Worm (Caenorhabditis elegans) whole organism, L4/young adult: ENCODE measurements around the gene ced-10.

Experiments used
- W03F9.2 ChIP-seq: fragments of 150-350 bp; optimal IDR thresholded peaks from 2 replicates; lab custom pipeline; 2014; ENCODE audit warnings: missing biosample characterization, missing genetic modification characterization
- dao-5 ChIP-seq: sonication (generic microtip); optimal IDR thresholded peaks from 2 replicates; lab custom pipeline; 2016; ENCODE audit warnings: missing genotype, missing genetic modification characterization, moderate library complexity, missing compliant biosample characterization
- him-1 ChIP-seq: sonication (generic microtip); optimal IDR thresholded peaks from 2 replicates; lab custom pipeline; 2016; ENCODE audit warnings: missing genotype, missing genetic modification reagents, missing genetic modification characterization, missing compliant biosample characterization

Gene ced-10

DNA sequence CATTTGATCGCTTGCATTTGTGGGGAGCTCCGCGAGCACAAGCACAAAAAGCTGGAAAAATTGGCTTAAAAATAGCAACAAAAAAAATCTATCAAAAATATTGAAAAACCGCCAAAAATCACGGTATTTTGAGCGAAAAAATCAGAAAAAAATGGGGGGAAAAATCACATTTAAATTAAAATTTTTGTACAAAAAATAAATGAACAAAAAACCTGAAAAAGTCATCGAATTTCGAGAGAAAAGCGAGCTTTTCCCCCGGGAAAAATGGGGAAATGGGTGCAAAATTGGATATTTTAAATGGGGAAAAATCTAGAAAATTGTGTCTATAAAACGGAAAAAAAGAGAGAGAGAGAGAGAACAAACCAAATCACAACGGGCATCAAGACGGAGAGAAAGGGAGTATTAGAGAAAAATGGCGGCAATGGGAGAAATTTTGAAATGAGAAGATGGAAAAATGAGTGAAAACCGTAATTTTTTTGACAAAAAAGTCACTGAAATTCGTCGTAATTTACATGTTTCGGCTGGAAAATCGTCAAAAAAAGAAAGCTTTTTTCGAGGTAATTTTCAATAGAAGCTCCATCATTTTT lies at the start of gene ced-10:
ced-10 (minus strand) TSS at position 51 of the 587 bp plus-strand sequence.
- no peak for TF ChIP-seq dao-5 (tag; lab: Kevin White, UChicago)
- no peak for TF ChIP-seq him-1 (tag; lab: Kevin White, UChicago)
- no peak for TF ChIP-seq W03F9.2 (tag; lab: Kevin White, UChicago)

- TF ChIP-seq him-1 (tag; lab: Kevin White, UChicago): no peak
- no peak for TF ChIP-seq dao-5 (tag; lab: Kevin White, UChicago)
- TF ChIP-seq W03F9.2 (tag; lab: Kevin White, UChicago): no peak
These were observed 48.0 kb upstream of the ced-10 start, which contains the start of gene osm-9 for ce11 chrIV:3557331-3557730. Gene osm-9 (minus strand): TSS chrIV:3557431.

- TF ChIP-seq him-1 (tag; lab: Kevin White, UChicago): no peak
- TF ChIP-seq dao-5 (tag; lab: Kevin White, UChicago): no peak
- TF ChIP-seq W03F9.2 (tag; lab: Kevin White, UChicago): no peak
These were observed 43.6 kb upstream of the ced-10 start for ce11 chrIV:3552933-3553332.

- no peak for TF ChIP-seq W03F9.2 (tag; lab: Kevin White, UChicago)
- peak; percentile 31 for TF ChIP-seq him-1 (tag; lab: Kevin White, UChicago)
- TF ChIP-seq dao-5 (tag; lab: Kevin White, UChicago): no peak
These were observed 42.6 kb upstream of the ced-10 start for ce11 chrIV:3551777-3552462.

DNA sequence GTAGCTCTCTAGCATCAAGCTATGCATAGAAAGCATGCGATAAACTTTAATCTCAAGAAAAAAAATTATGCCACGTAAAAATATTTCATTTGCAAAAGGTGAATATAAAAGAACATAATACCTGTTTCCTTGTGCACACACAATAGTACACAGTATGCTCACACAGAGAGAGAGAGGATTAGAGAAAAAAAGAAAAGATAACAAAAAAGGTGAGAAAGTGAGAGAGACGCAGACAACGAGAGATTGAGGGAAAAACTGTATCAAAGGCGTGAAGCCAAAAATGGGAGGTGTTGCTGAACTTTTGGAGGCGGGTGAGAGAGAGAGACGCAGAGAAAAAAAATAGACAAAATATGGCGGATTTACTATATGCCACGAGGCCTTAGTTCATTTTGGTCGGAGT lies 39.0 kb upstream of the ced-10 start:
- TF ChIP-seq W03F9.2 (tag; lab: Kevin White, UChicago): no peak
- TF ChIP-seq him-1 (tag; lab: Kevin White, UChicago): no peak
- TF ChIP-seq dao-5 (tag; lab: Kevin White, UChicago): no peak

- TF ChIP-seq him-1 (tag; lab: Kevin White, UChicago) (no peak), dao-5 (tag; lab: Kevin White, UChicago) (no peak), W03F9.2 (tag; lab: Kevin White, UChicago) (no peak)
These were observed 38.2 kb upstream of the ced-10 start, which contains the start of gene nstp-6 for ce11 chrIV:3547500-3547899. Gene nstp-6 (minus strand): TSS chrIV:3547600.

ce11 chrIV:3545060-3545459 lies 35.7 kb upstream of the ced-10 start:
- TF ChIP-seq him-1 (tag; lab: Kevin White, UChicago) (no peak), W03F9.2 (tag; lab: Kevin White, UChicago) (no peak), dao-5 (tag; lab: Kevin White, UChicago) (no peak)

DNA sequence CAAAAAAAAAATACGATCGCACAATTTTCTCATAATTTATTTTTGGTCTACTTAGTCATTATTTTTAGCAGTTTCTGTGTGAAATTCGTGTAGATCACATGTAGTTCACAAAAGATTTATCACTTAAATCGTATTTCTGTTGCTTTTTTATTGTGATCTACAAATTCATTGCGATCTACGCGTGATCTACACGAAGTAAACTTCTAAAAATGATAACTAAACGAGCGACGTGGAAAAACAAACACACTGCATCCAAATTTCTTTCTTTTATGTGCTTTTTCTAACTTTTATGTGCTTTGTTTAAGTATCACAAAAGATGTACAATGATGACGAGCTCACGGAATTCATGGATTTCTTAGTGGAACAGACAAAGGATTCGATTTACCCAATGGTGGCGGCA lies 30.5 kb upstream of the ced-10 start, which contains the start of gene B0212.3:
B0212.3 (plus strand) TSS at position 301 of the 400 bp plus-strand sequence.
- TF ChIP-seq dao-5 (tag; lab: Kevin White, UChicago) (no peak), W03F9.2 (tag; lab: Kevin White, UChicago) (no peak), him-1 (tag; lab: Kevin White, UChicago) (no peak)

DNA sequence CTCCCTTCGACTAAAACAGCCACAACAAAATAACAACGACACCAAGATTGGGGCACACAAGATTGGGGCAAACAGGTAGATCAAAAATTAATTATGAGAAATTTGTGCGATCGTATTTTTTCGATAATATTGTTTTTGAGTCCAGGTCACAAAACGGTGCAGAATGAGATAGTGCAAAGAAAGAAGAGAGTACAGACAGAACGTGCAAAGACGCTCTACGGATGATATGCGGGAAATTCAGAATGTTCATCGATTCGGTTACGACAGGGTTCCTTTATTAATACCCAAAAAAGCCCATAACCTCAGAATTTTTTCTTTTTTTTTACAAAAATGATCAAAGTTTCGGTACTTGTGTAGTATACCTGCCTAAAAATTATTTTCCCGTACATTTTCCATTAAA lies 29.9 kb upstream of the ced-10 start:
- TF ChIP-seq dao-5 (tag; lab: Kevin White, UChicago) (no peak), W03F9.2 (tag; lab: Kevin White, UChicago) (no peak), him-1 (tag; lab: Kevin White, UChicago) (no peak)

- TF ChIP-seq him-1 (tag; lab: Kevin White, UChicago): no peak
- no peak for TF ChIP-seq dao-5 (tag; lab: Kevin White, UChicago)
- TF ChIP-seq W03F9.2 (tag; lab: Kevin White, UChicago): no peak
These were observed 23.7 kb upstream of the ced-10 start for ce11 chrIV:3532989-3533388.

ce11 chrIV:3532167-3532566 lies 22.8 kb upstream of the ced-10 start, which contains the start of gene M57.1:
Gene M57.1 (plus strand): TSS chrIV:3532467.
- TF ChIP-seq him-1 (tag; lab: Kevin White, UChicago) (no peak), dao-5 (tag; lab: Kevin White, UChicago) (no peak), W03F9.2 (tag; lab: Kevin White, UChicago) (no peak)

ce11 chrIV:3531535-3531934 lies 22.2 kb upstream of the ced-10 start:
- no peak for TF ChIP-seq him-1 (tag; lab: Kevin White, UChicago)

DNA sequence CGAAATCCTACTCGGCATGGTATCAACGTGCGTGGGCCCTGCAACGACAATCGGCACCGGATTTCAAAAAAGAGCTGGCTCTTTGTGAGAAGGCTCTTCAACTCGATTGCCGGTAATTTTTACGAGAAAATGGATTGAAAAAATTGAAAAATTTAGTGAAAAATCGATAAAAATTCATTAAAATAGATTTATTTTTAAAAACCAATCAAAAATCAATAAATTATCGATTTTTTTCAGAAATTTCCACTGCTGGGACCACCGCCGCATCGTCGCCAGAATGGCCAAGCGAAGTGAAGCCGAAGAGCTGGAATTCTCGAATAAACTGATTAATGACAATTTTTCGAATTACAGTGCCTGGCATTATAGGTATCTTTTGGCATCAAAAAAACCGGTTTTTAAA lies 18.6 kb upstream of the ced-10 start:
- no peak for TF ChIP-seq W03F9.2 (tag; lab: Kevin White, UChicago)
- TF ChIP-seq him-1 (tag; lab: Kevin White, UChicago): no peak
- no peak for TF ChIP-seq dao-5 (tag; lab: Kevin White, UChicago)
